Fruit fly (Drosophila melanogaster): ENCODE data around the gene CG1271.

CG1271 gene

dm6 chr3L:3096073-3096725 is 43.9 kb downstream of the CG1271 start (continued):
- TF ChIP-seq CG3847 (GFP tag; IDR thresholded peaks at IDR 0.05) = 0 out of 2 replicates have a peak, but pooled peaks have one; percentile 7
- TF ChIP-seq tap (tag; optimal IDR thresholded peaks at IDR 0.05) = peak; percentile 14
- TF ChIP-seq fd3F (GFP tag; optimal IDR thresholded peaks at IDR 0.05) = no peak
- no peak for TF ChIP-seq CG1603 (tag; optimal IDR thresholded peaks at IDR 0.05)
- peak; percentile 76 for TF ChIP-seq vnd (GFP tag; IDR thresholded peaks at IDR 0.05; ENCODE audit: partially characterized antibody)
- TF ChIP-seq CG31365 (tag; optimal IDR thresholded peaks at IDR 0.05) = no peak
- no peak for TF ChIP-seq Hmr (GFP tag; optimal IDR thresholded peaks at IDR 0.05)
- TF ChIP-seq odd (GFP tag; optimal IDR thresholded peaks at IDR 0.05) = no peak
- TF ChIP-seq Doc3 (GFP tag; IDR thresholded peaks at IDR 0.05; ENCODE audit: partially characterized antibody) = peak; percentile 39; the same call in 1 of the 3 replicates
- peak in 1 of 3 experiments; percentile 12 for TF ChIP-seq Stat92E (GFP tag; optimal IDR thresholded peaks at IDR 0.05)
- TF ChIP-seq CG4617 (GFP tag; optimal IDR thresholded peaks at IDR 0.05; ENCODE audit: borderline replicate concordance) = no peak
- no peak for TF ChIP-seq shn (GFP tag; optimal IDR thresholded peaks at IDR 0.05)
- TF ChIP-seq ato (GFP tag; IDR thresholded peaks at IDR 0.05; ENCODE audit: partially characterized antibody) = peak; percentile 93
- no peak for TF ChIP-seq Optix (GFP tag; IDR thresholded peaks at IDR 0.05)
- TF ChIP-seq twi (tag; optimal IDR thresholded peaks at IDR 0.05) = no peak
- peak; percentile 87 for TF ChIP-seq CG10959 (GFP tag; IDR thresholded peaks at IDR 0.05)
- peak; percentile 16 for TF ChIP-seq pnt (GFP tag; optimal IDR thresholded peaks at IDR 0.05)
- TF ChIP-seq CG8478 (optimal IDR thresholded peaks at IDR 0.05) = no peak
- TF ChIP-seq pb (GFP tag; optimal IDR thresholded peaks at IDR 0.05) = no peak
- TF ChIP-seq CG4820 (GFP tag; optimal IDR thresholded peaks at IDR 0.05) = no peak
- peak; percentile 52 for TF ChIP-seq unc-4 (GFP tag; IDR thresholded peaks at IDR 0.05; ENCODE audit: partially characterized antibody)
- no peak for TF ChIP-seq MTF-1 (GFP tag; optimal IDR thresholded peaks at IDR 0.05; ENCODE audit: borderline replicate concordance)
- TF ChIP-seq dysf (GFP tag; IDR thresholded peaks at IDR 0.05) = peak; percentile 35; the same call in 1 of the 3 replicates
- no peak for TF ChIP-seq dati (GFP tag; IDR thresholded peaks at IDR 0.05)
- no peak for TF ChIP-seq az2 (GFP tag; optimal IDR thresholded peaks at IDR 0.05)
- peak; percentile 65; the same call in 2 of the 3 replicates for TF ChIP-seq row (GFP tag; IDR thresholded peaks at IDR 0.05)
- TF ChIP-seq CG14965 (GFP tag; optimal IDR thresholded peaks at IDR 0.05; ENCODE audit: borderline replicate concordance) = no peak
- TF ChIP-seq lab (GFP tag; optimal IDR thresholded peaks at IDR 0.05) = peak; percentile 60
- no peak for TF ChIP-seq CG14050 (GFP tag; IDR thresholded peaks at IDR 0.05)
- TF ChIP-seq Trl (optimal IDR thresholded peaks at IDR 0.05) = no peak
- no peak for TF ChIP-seq Trl (GFP tag; optimal IDR thresholded peaks at IDR 0.05)
- TF ChIP-seq MESR4 (GFP tag; optimal IDR thresholded peaks at IDR 0.05) = no peak
- TF ChIP-seq dmrt99B (tag; optimal IDR thresholded peaks at IDR 0.05) = no peak
- peak; percentile 53 for TF ChIP-seq chm (GFP tag; IDR thresholded peaks at IDR 0.05)
- no peak for TF ChIP-seq TFAM (GFP tag; optimal IDR thresholded peaks at IDR 0.05)
- TF ChIP-seq her (GFP tag; optimal IDR thresholded peaks at IDR 0.05) = no peak
- no peak for TF ChIP-seq sr (GFP tag; IDR thresholded peaks at IDR 0.05)
- no peak for TF ChIP-seq Lhr (GFP tag; optimal IDR thresholded peaks at IDR 0.05)
- peak; percentile 5 for TF ChIP-seq NfI (GFP tag; optimal IDR thresholded peaks at IDR 0.05)
- TF ChIP-seq CG32767 (GFP tag; IDR thresholded peaks at IDR 0.05) = no peak
- no peak for TF ChIP-seq Nf-YC (tag; optimal IDR thresholded peaks at IDR 0.05)
- TF ChIP-seq Ssrp (tag; optimal IDR thresholded peaks at IDR 0.05) = no peak
- no peak for TF ChIP-seq CG3838 (GFP tag; optimal IDR thresholded peaks at IDR 0.05)
- peak; percentile 43; the same call in 1 of the 2 replicates for TF ChIP-seq CG32532 (GFP tag; IDR thresholded peaks at IDR 0.05)
- TF ChIP-seq CG15269 (tag; optimal IDR thresholded peaks at IDR 0.05) = peak; percentile 29
- peak; percentile 41 for TF ChIP-seq Fer3 (tag; optimal IDR thresholded peaks at IDR 0.05)
- TF ChIP-seq slp2 (GFP tag; optimal IDR thresholded peaks at IDR 0.05) = no peak
- TF ChIP-seq ind (GFP tag; optimal IDR thresholded peaks at IDR 0.05) = peak; percentile 11
- TF ChIP-seq z (GFP tag; IDR thresholded peaks at IDR 0.05) = no peak
- TF ChIP-seq br (optimal IDR thresholded peaks at IDR 0.05) = no peak
